Fruit fly (Drosophila melanogaster) whole organism, adult: Measurements from ENCODE around the gene CG31704.

Experiments used
- CG11617 ChIP-seq: fragments of 200-800 bp; sonication (Bioruptor generic); optimal IDR thresholded peaks from 2 replicates; lab custom pipeline; 2017; ENCODE audit warnings: mild to moderate bottlenecking, missing biosample characterization, missing genetic modification reagents, missing genetic modification characterization
- CG12768 ChIP-seq: fragments of 200-800 bp; sonication (Bioruptor generic); optimal IDR thresholded peaks from 2 replicates; lab custom pipeline; 2017; ENCODE audit warnings: missing biosample characterization, missing genetic modification characterization, mild to moderate bottlenecking, moderate library complexity, missing genetic modification reagents
- CG14711 ChIP-seq: fragments of 200-800 bp; sonication (Bioruptor generic); optimal IDR thresholded peaks from 2 replicates; lab custom pipeline; 2018; ENCODE audit warnings: missing biosample characterization, mild to moderate bottlenecking, missing genetic modification characterization, moderate library complexity
- CG1620 ChIP-seq: fragments of 200-800 bp; sonication (Bioruptor generic); optimal IDR thresholded peaks from 2 replicates; lab custom pipeline; 2016; ENCODE audit warnings: missing biosample characterization, missing genetic modification characterization
- CG33017 ChIP-seq: fragments of 200-800 bp; sonication (Bioruptor generic); optimal IDR thresholded peaks from 2 replicates; lab custom pipeline; 2018; ENCODE audit warnings: missing biosample characterization, mild to moderate bottlenecking, missing genetic modification characterization, moderate library complexity
- CG5204 ChIP-seq: fragments of 200-800 bp; sonication (Bioruptor generic); optimal IDR thresholded peaks from 2 replicates; lab custom pipeline; 2016; ENCODE audit warnings: missing biosample characterization, missing genetic modification characterization
- CG7045 ChIP-seq: fragments of 200-800 bp; sonication (Bioruptor generic); optimal IDR thresholded peaks from 2 replicates; lab custom pipeline; 2017; ENCODE audit warnings: missing biosample characterization, mild to moderate bottlenecking, missing genetic modification characterization
- CG7101 ChIP-seq: fragments of 200-800 bp; sonication (Bioruptor generic); optimal IDR thresholded peaks from 2 replicates; lab custom pipeline; 2018; ENCODE audit warnings: missing biosample characterization, mild to moderate bottlenecking, missing genetic modification characterization, moderate library complexity
- Clk ChIP-seq: fragments of 200-800 bp; sonication (Bioruptor generic); optimal IDR thresholded peaks from 2 replicates; lab custom pipeline; 2017; ENCODE audit warnings: missing biosample characterization, missing genetic modification characterization
- Crg-1 ChIP-seq: fragments of 200-800 bp; sonication (Bioruptor generic); optimal IDR thresholded peaks from 2 replicates; lab custom pipeline; 2016; ENCODE audit warnings: missing biosample characterization, missing genetic modification characterization
- Hr96 ChIP-seq: fragments of 200-800 bp; sonication (Bioruptor generic); optimal IDR thresholded peaks from 2 replicates; lab custom pipeline; 2016; ENCODE audit warnings: missing biosample characterization, missing genetic modification characterization
- Mnt ChIP-seq: fragments of 200-800 bp; sonication (Bioruptor generic); optimal IDR thresholded peaks from 2 replicates; lab custom pipeline; 2016; ENCODE audit warnings: missing biosample characterization, mild to moderate bottlenecking, missing genetic modification characterization
- bab1 ChIP-seq: fragments of 200-800 bp; sonication (Bioruptor generic); optimal IDR thresholded peaks from 3 replicates; lab custom pipeline; 2019; ENCODE audit warnings: missing biosample characterization, mild to moderate bottlenecking, missing genetic modification characterization, moderate library complexity
- cic ChIP-seq: fragments of 200-800 bp; sonication (Bioruptor generic); optimal IDR thresholded peaks from 2 replicates; lab custom pipeline; 2017; ENCODE audit warnings: missing biosample characterization, mild to moderate bottlenecking, missing genetic modification characterization, moderate library complexity
- cnc ChIP-seq, 2 experiments: fragments of >200 bp; optimal IDR thresholded peaks; 2 replicates each; lab custom pipeline; 2017
- kay ChIP-seq: fragments of 200-800 bp; sonication (Bioruptor generic); peaks from one replicate; lab custom pipeline; 2016; ENCODE audit warnings: missing biosample characterization, missing genetic modification characterization, borderline replicate concordance
- ovo ChIP-seq: fragments of 200-800 bp; sonication (Bioruptor generic); optimal IDR thresholded peaks from 2 replicates; lab custom pipeline; 2016; ENCODE audit warnings: missing biosample characterization, missing genetic modification characterization
- pad ChIP-seq: fragments of 200-800 bp; sonication (Bioruptor generic); optimal IDR thresholded peaks from 3 replicates; lab custom pipeline; 2017; ENCODE audit warnings: missing biosample characterization, missing genetic modification characterization, mild to moderate bottlenecking, moderate library complexity, missing genetic modification reagents
- tj ChIP-seq: fragments of 200-800 bp; sonication (Bioruptor generic); optimal IDR thresholded peaks from 3 replicates; lab custom pipeline; 2017; ENCODE audit warnings: missing biosample characterization, mild to moderate bottlenecking, missing genetic modification characterization, moderate library complexity
- toe ChIP-seq: fragments of 200-800 bp; sonication (Bioruptor generic); optimal IDR thresholded peaks from 2 replicates; lab custom pipeline; 2016; ENCODE audit warnings: missing biosample characterization, missing genetic modification characterization

CG31704 gene

DNA sequence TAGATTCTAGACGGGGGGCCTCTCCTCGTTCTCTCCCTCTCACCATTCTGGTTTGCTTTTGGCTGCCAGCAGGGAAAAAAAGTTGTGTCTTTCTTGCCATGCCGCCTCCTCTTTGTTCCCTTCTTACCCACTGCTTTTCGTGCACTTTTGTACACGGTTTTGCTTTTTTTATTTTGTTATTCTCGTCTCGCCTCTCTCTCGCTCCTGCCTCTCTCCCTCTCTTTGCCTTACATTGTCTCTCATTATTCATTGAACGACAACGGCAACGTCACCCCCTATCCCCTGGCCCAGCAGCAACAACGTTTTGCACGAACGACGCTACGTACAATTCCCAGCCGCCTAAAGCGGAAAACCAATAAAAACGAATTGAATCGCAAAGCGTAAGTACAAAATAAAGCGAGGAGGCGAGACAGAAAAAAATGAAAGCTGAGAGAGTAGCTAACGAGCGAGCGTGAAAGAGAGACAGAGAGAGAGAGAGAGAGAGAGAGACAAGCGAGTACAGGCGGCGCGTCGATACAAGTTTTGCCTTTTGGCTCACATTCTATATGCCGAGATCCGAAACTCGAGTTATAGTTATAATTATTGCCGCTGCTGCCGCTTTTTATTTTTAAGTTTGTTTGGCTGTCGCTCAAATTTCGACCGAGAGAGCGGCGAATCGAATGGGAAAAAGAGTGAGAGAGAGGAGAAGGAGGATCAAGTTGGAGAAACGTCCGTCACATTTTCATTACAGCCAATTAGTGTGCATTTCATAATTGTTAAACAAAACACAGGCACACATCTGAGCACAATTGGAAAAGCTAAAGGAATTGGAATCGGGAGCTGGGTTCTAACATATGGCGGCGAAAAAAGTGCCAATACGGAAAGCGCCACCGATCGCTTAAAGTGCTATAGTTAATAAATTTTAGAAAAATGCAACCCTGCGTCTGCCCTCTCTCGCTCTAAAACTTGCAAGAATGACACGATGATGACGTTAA, 33.5 kb upstream of the CG31704 start:
- TF ChIP-seq CG5204 (GFP tag; lab: Kevin White, UChicago) (no peak), CG11617 (GFP tag; lab: Kevin White, UChicago) (peak; percentile 9), CG14711 (tag; lab: Kevin White, UChicago) (peak; percentile 28), cnc (optimal IDR thresholded peaks at IDR 0.05; lab: Kevin White, UChicago) (no peak), Crg-1 (GFP tag; lab: Kevin White, UChicago) (no peak), Hr96 (GFP tag; lab: Kevin White, UChicago) (peak; percentile 66), Clk (GFP tag; lab: Kevin White, UChicago) (peak; percentile 17), CG7045 (GFP tag; lab: Kevin White, UChicago) (peak; percentile 55), Mnt (GFP tag; lab: Kevin White, UChicago) (peak; percentile 78), ovo (GFP tag; lab: Kevin White, UChicago) (no peak), toe (GFP tag; lab: Kevin White, UChicago) (peak; percentile 23), cic (peak; percentile 93), tj (GFP tag; lab: Kevin White, UChicago) (peak; percentile 54), CG33017 (tag; lab: Kevin White, UChicago) (peak; percentile 69), pad (GFP tag; lab: Kevin White, UChicago) (peak; percentile 17), CG7101 (peak; percentile 30), CG12768 (GFP tag; lab: Kevin White, UChicago) (peak; percentile 84), bab1 (GFP tag; lab: Kevin White, UChicago) (peak; percentile 41), kay (no peak), CG1620 (no peak)

DNA sequence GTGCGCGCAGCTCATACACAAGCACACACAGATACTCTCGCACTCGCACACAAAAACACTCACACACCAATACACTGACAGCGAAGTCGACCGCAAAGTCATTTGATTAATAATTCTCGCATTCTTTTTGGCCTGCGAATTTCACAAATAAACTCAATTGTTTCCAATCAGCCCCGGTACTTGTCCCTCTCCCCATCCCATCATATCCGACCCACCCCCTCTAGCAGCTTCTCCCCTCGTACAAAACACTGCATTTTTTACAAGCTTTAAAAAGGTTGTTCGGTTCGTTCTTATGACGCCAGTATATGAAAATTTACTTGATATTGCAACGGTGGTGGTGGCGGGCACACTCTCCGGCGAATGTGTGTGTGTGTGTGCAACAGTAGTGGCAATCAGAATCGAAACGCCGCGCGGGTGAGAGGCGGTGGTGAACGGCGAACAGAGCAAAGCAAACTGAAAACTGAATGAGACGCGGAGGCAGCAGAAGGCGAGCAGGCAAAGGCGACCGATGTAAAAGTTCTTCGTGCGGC, 32.7 kb upstream of the CG31704 start:
- TF ChIP-seq CG33017 (tag; lab: Kevin White, UChicago) (peak; percentile 15), CG5204 (GFP tag; lab: Kevin White, UChicago) (no peak), toe (GFP tag; lab: Kevin White, UChicago) (no peak), bab1 (GFP tag; lab: Kevin White, UChicago) (peak; percentile 22), Hr96 (GFP tag; lab: Kevin White, UChicago) (peak; percentile 43), CG7101 (peak; percentile 28), CG7045 (GFP tag; lab: Kevin White, UChicago) (no peak), cnc (optimal IDR thresholded peaks at IDR 0.05; lab: Kevin White, UChicago) (no peak), ovo (GFP tag; lab: Kevin White, UChicago) (peak; percentile 49), CG14711 (tag; lab: Kevin White, UChicago) (peak; percentile 5), tj (GFP tag; lab: Kevin White, UChicago) (peak; percentile 44), CG12768 (GFP tag; lab: Kevin White, UChicago) (peak; percentile 49), CG11617 (GFP tag; lab: Kevin White, UChicago) (peak; percentile 23), Mnt (GFP tag; lab: Kevin White, UChicago) (peak; percentile 56), cic (peak; percentile 96), Clk (GFP tag; lab: Kevin White, UChicago) (peak; percentile 35), pad (GFP tag; lab: Kevin White, UChicago) (peak; percentile 62), Crg-1 (GFP tag; lab: Kevin White, UChicago) (no peak), CG1620 (no peak), kay (peak; percentile 15)

dm6 chr2L:11808327-11808701, 32.2 kb upstream of the CG31704 start:
- TF ChIP-seq CG1620 (no peak), bab1 (GFP tag; lab: Kevin White, UChicago) (no peak), CG7045 (GFP tag; lab: Kevin White, UChicago) (no peak), toe (GFP tag; lab: Kevin White, UChicago) (peak; percentile 32), ovo (GFP tag; lab: Kevin White, UChicago) (no peak)

DNA sequence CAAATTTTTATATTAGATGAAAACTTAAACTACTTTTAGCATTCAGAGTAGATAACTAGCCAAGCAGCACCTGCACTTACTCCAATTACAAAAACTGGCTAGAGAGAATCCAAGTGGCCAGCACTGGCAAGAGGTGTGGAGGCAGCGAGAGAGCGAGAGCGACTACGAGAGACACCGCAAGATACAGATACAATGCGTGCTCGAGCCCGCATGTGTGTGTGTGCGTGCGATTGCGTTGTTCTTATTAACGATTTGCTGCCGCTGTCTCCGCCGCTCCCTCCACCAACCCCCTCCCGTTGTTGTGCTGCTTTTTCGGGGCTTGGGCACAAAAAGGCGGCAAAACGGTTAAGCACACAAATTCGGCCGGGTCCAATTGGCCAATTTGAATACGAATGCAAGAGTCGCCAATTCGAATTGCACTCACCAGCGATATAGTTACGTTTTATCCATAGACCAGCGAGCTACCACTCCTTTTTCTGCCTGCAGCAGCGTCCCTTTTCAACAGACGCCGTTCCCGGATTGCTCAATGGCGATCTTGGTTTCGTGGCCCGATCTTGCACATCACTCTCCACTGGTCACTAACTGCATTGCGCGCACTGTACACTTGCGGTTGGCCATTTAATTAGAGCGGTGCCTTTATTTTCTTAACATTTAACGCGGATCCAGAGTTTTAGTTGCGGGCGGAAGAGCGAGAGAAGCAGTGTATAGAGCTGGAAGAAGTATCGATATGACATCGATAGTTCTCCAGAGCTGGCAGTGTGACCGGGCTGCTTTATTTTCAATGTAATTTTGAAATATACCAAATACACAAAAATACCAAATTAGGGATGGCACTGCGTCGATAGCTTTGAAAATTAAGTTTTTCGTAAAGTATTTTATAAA, 31.5 kb upstream of the CG31704 start, which contains the start of gene crol:
Gene crol (minus strand): TSS at position 737 of the 882 bp plus-strand sequence.
- peak; percentile 66 for TF ChIP-seq cic
- TF ChIP-seq ovo (GFP tag; lab: Kevin White, UChicago): no peak
- TF ChIP-seq CG14711 (tag; lab: Kevin White, UChicago): peak; percentile 28
- TF ChIP-seq CG33017 (tag; lab: Kevin White, UChicago): no peak
- TF ChIP-seq CG7101: peak; percentile 25
- peak; percentile 8 for TF ChIP-seq Mnt (GFP tag; lab: Kevin White, UChicago)
- peak; percentile 13 for TF ChIP-seq tj (GFP tag; lab: Kevin White, UChicago)

dm6 chr2L:11809823-11810222, 30.7 kb upstream of the CG31704 start:
- TF ChIP-seq CG12768 (GFP tag; lab: Kevin White, UChicago): no peak
- TF ChIP-seq kay: peak; percentile 94
